Worm (Caenorhabditis elegans): Measurements from ENCODE around the gene C05D12.4.

C05D12.4 gene

DNA sequence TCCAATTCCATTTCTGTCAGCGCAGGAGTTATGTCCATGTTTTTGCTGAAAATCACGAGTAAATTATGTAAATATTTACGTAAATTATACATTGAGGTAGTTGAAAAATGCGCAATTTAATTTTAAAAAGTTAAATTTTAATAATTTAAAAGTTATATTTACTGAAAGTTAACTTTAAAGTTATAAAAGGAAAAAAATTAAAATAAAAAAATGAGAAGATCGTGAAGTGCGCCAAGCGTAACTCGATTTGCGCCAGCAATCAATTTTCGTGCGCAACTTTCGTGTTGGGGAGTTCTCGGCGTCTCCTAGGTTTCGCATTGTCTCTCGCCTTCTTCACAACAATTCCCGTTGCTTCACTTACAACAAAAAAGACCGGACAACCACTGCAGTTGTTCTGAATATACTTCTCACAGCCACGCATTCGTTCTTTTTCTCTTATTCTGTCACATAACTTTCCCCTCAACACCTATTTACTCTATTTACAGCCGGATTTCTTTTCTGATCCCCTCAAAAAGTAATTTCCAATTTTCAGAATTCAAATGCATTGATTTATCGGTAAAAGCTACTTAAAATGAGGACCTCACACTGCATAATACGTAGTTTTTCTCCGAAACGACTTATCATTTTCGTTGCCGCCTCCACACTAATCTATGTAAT lies 42.0 kb downstream of the C05D12.4 start, which contains the start of the genes metl-1 and W02B12.11 (continued):
- TF ChIP-seq pbrm-1 (GFP tag; IDR thresholded peaks at IDR 0.05): peak; percentile 90
- peak; percentile 12 for TF ChIP-seq F49E8.2 (tag; optimal IDR thresholded peaks at IDR 0.05; ENCODE audit: insufficient read depth)
- peak; percentile 55 for TF ChIP-seq nhr-80 (tag; optimal IDR thresholded peaks at IDR 0.05)
- peak; percentile 64 for TF ChIP-seq gei-17 (GFP tag; optimal IDR thresholded peaks at IDR 0.05)

DNA sequence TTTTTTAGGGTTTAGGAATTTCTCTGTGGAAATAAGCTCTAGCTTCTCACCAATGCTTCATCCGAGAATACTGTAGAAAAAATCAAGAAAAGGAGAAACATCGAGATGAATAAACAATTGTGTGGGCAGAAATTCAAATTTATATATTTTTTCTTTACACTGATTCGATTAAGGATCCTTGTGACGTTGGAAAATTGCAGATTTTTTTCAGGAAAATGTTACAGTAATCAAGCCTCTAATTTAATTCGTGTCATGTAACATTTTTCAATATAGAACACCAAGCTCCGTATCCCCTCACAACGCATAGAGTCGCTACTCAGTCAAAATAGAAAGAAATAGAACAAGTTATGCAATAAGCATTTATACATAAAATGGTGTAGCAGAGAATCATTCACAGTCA lies 44.7 kb downstream of the C05D12.4 start, which contains the start of gene W02B12.16:
Gene W02B12.16, minus strand, starts transcription at position 101 of the 400 bp plus-strand sequence.
- no peak for TF ChIP-seq snpc-4 (GFP tag; optimal IDR thresholded peaks at IDR 0.05)
- no peak for TF ChIP-seq snpc-4 (tag; optimal IDR thresholded peaks at IDR 0.05)
- TF ChIP-seq ekl-4 (GFP tag; IDR thresholded peaks at IDR 0.05): no peak
- no peak for TF ChIP-seq ceh-27 (GFP tag; optimal IDR thresholded peaks at IDR 0.05)
- TF ChIP-seq T07F8.4 (tag; optimal IDR thresholded peaks at IDR 0.05): no peak
- no peak for TF ChIP-seq lin-35 (GFP tag; optimal IDR thresholded peaks at IDR 0.05)
- no peak for TF ChIP-seq nhr-120 (GFP tag; IDR thresholded peaks at IDR 0.05)
- TF ChIP-seq lin-40 (tag; optimal IDR thresholded peaks at IDR 0.05): no peak
- TF ChIP-seq ceh-79 (tag; optimal IDR thresholded peaks at IDR 0.05): no peak
- no peak for TF ChIP-seq Y95B8A.8 (GFP tag; IDR thresholded peaks at IDR 0.05)
- no peak for TF ChIP-seq rcor-1 (GFP tag; IDR thresholded peaks at IDR 0.05)

DNA sequence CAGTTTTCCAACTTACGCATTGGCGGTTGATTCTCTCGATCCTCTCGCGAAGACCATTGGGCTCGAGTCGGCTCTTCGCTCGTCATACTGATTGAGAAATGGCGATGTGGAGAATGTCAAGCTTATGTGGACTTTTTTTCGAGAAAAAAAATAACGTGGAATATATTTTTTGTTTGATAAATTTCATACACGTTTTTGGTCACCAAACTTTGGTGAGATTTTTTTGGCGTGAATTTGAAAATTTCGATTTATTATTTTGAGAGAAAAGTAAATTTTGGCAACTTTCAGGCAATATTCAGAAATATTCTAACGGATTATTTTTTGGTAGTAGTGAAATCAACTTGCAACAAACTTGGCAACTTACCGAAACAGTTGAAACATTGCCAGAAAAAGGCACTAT lies 47.4 kb downstream of the C05D12.4 start, which contains the start of gene W02B12.12:
Gene W02B12.12, minus strand, starts transcription at position 101 of the 400 bp plus-strand sequence.
- no peak for TF ChIP-seq Y95B8A.8 (GFP tag; IDR thresholded peaks at IDR 0.05)
- TF ChIP-seq let-526 (GFP tag; IDR thresholded peaks at IDR 0.05): no peak

Measured in whole organism, young adult.